Worm (Caenorhabditis elegans): ENCODE results near the gene Y39A3CL.4.
A peak's percentile ranks its signal among the peaks of the same experiment; 100 is the strongest.

Gene Y39A3CL.4

ce11 chrIII:1799407-1799806 lies 21.5 kb upstream of the Y39A3CL.4 start:
- TF ChIP-seq zip-8 (tag; optimal IDR thresholded peaks at IDR 0.05) (peak; percentile 60), ceh-83 (GFP tag; optimal IDR thresholded peaks at IDR 0.05) (no peak)

ce11 chrIII:1794100-1794499 lies 16.2 kb upstream of the Y39A3CL.4 start:
- no peak for TF ChIP-seq cnd-1 (tag; optimal IDR thresholded peaks at IDR 0.05)
- TF ChIP-seq sem-2 (GFP tag; optimal IDR thresholded peaks at IDR 0.05): no peak
- TF ChIP-seq elt-3 (tag; optimal IDR thresholded peaks at IDR 0.05): no peak
- no peak for TF ChIP-seq mep-1 (tag; optimal IDR thresholded peaks at IDR 0.05)
- no peak for TF ChIP-seq unc-62 (GFP tag; optimal IDR thresholded peaks at IDR 0.05)
- TF ChIP-seq mab-5 (tag; optimal IDR thresholded peaks at IDR 0.05): no peak
- no peak for TF ChIP-seq ces-1 (GFP tag; optimal IDR thresholded peaks at IDR 0.05)
- TF ChIP-seq lin-32 (GFP tag; optimal IDR thresholded peaks at IDR 0.05): no peak
- TF ChIP-seq ceh-43 (GFP tag; optimal IDR thresholded peaks at IDR 0.05): no peak
- no peak for TF ChIP-seq bed-3 (GFP tag; optimal IDR thresholded peaks at IDR 0.05)
- TF ChIP-seq flh-1 (GFP tag; optimal IDR thresholded peaks at IDR 0.05): no peak
- TF ChIP-seq nhr-28 (tag; optimal IDR thresholded peaks at IDR 0.05): no peak
- TF ChIP-seq sptf-1 (tag; optimal IDR thresholded peaks at IDR 0.05): no peak
- no peak for TF ChIP-seq pha-4 (tag; optimal IDR thresholded peaks at IDR 0.05)
- no peak for TF ChIP-seq ztf-11 (tag; optimal IDR thresholded peaks at IDR 0.05)
- TF ChIP-seq lin-13 (tag; optimal IDR thresholded peaks at IDR 0.05): no peak
- TF ChIP-seq nhr-76 (tag; optimal IDR thresholded peaks at IDR 0.05): no peak
- no peak for TF ChIP-seq hlh-1 (tag; optimal IDR thresholded peaks at IDR 0.05)
- no peak for TF ChIP-seq zip-8 (tag; optimal IDR thresholded peaks at IDR 0.05)
- no peak for TF ChIP-seq unc-120 (tag; optimal IDR thresholded peaks at IDR 0.05; ENCODE audit: poor library complexity, severe bottlenecking)

ce11 chrIII:1793416-1793815 lies 15.5 kb upstream of the Y39A3CL.4 start:
- TF ChIP-seq nhr-76 (tag; optimal IDR thresholded peaks at IDR 0.05) (no peak), nhr-12 (tag; optimal IDR thresholded peaks at IDR 0.05) (no peak), nhr-237 (tag; optimal IDR thresholded peaks at IDR 0.05) (no peak), nhr-28 (tag; optimal IDR thresholded peaks at IDR 0.05) (no peak), snpc-4 (tag; optimal IDR thresholded peaks at IDR 0.05) (no peak), ceh-83 (GFP tag; optimal IDR thresholded peaks at IDR 0.05) (no peak), blmp-1 (tag; optimal IDR thresholded peaks at IDR 0.05) (no peak), unc-39 (tag; optimal IDR thresholded peaks at IDR 0.05) (no peak), bed-3 (GFP tag; optimal IDR thresholded peaks at IDR 0.05) (no peak)

DNA sequence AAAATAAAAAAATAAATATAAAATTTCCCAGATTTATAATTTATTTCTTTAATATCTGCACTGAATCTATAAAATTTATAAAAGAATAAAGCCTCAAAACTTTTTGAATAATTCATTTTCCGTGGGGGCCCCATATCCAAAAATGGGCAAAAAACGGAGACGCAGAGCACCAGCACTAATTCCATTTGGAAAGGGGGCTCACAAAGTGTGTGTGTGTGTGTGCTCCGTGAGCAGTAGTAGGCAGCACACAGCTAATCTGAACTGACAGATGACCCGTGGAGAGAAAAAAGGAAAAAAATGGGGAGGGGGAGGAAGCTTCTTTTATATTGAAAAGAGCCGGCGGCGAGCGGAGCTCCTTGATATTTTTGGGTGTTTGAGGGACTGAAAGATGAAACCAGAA lies 14.1 kb upstream of the Y39A3CL.4 start:
- TF ChIP-seq ceh-39 (tag; optimal IDR thresholded peaks at IDR 0.05) (no peak), nhr-237 (tag; optimal IDR thresholded peaks at IDR 0.05) (no peak), ceh-83 (GFP tag; optimal IDR thresholded peaks at IDR 0.05) (no peak), ces-1 (GFP tag; optimal IDR thresholded peaks at IDR 0.05) (peak; percentile 92), ztf-11 (tag; optimal IDR thresholded peaks at IDR 0.05) (no peak), ceh-43 (GFP tag; optimal IDR thresholded peaks at IDR 0.05) (no peak), cnd-1 (tag; optimal IDR thresholded peaks at IDR 0.05) (no peak)

ce11 chrIII:1788972-1789371 lies 11.1 kb upstream of the Y39A3CL.4 start:
- no peak for TF ChIP-seq nhr-28 (tag; optimal IDR thresholded peaks at IDR 0.05)
- TF ChIP-seq elt-1 (tag; optimal IDR thresholded peaks at IDR 0.05; ENCODE audit: borderline replicate concordance, insufficient read depth): no peak

DNA sequence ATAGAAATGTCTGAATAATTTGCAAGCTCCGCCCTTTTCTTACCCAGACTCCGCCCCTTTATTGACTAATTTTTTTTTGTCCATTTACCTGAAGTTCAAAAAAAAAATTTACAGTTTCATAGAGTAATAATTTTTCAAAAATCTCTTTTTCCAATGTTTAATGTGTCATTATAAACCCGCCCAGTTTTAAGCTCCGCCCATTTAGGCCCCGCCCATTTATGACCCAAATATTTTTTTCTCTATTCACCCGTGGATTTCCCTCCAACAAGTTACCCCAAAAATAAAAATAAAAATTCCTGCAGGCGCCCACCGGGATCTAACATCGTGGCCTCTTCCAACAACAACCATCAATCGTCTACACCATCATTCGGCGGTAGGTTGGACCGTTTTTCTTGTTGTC lies 10.2 kb upstream of the Y39A3CL.4 start, which contains the start of gene rimb-1:
TSS of gene rimb-1 (plus strand) at position 301 of the 400 bp plus-strand sequence.
- no peak for TF ChIP-seq sem-2 (GFP tag; optimal IDR thresholded peaks at IDR 0.05)
- no peak for TF ChIP-seq flh-1 (GFP tag; optimal IDR thresholded peaks at IDR 0.05)
- TF ChIP-seq nhr-237 (tag; optimal IDR thresholded peaks at IDR 0.05): no peak
- TF ChIP-seq ceh-39 (tag; optimal IDR thresholded peaks at IDR 0.05): no peak
- no peak for TF ChIP-seq tbx-8 (GFP tag; optimal IDR thresholded peaks at IDR 0.05)
- no peak for TF ChIP-seq mls-2 (tag; optimal IDR thresholded peaks at IDR 0.05)
- no peak for TF ChIP-seq mab-5 (tag; optimal IDR thresholded peaks at IDR 0.05)
- TF ChIP-seq pha-4 (tag; optimal IDR thresholded peaks at IDR 0.05): no peak
- TF ChIP-seq M03D4.4 (tag; optimal IDR thresholded peaks at IDR 0.05): no peak
- no peak for TF ChIP-seq unc-120 (tag; optimal IDR thresholded peaks at IDR 0.05; ENCODE audit: poor library complexity, severe bottlenecking)
- TF ChIP-seq unc-39 (tag; optimal IDR thresholded peaks at IDR 0.05): no peak

Measured in whole organism, mixed stage, embryonic.